Fruit fly (Drosophila melanogaster): ENCODE results near the gene CG32053.

Gene CG32053

dm6 chr3L:10092278-10092903 is at the start of gene CG32053:
Gene CG32053, minus strand, starts transcription at chr3L:10092346.
- TF ChIP-seq noc (tag; optimal IDR thresholded peaks at IDR 0.05), result no peak

DNA sequence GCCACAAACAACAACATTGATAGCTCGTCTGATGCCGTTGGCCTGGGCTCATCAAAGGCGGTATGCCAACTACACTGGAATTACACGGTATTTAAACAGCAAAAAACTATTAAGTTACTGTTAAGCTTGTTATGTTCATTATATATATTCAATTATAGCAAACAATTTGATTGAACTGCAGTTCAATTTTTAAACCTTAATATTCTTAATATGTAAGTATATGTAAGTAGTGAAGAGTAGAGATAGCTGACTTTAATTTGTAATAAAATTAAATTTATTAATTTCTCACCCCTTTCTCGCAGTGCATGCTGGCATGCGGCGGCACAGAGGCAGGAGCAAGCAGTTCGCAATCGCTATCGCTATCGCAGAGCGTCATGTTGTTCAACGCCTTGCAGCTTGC is 18.2 kb upstream of the CG32053 start:
- TF ChIP-seq noc (tag; optimal IDR thresholded peaks at IDR 0.05), result no peak

dm6 chr3L:10105820-10106219 is 13.7 kb upstream of the CG32053 start:
- TF ChIP-seq noc (tag; optimal IDR thresholded peaks at IDR 0.05), result no peak

dm6 chr3L:10100781-10101180 is 8.6 kb upstream of the CG32053 start, which contains the start of gene CG42826:
Gene CG42826, minus strand, starts transcription at chr3L:10100881.
- TF ChIP-seq noc (tag; optimal IDR thresholded peaks at IDR 0.05), result no peak

DNA sequence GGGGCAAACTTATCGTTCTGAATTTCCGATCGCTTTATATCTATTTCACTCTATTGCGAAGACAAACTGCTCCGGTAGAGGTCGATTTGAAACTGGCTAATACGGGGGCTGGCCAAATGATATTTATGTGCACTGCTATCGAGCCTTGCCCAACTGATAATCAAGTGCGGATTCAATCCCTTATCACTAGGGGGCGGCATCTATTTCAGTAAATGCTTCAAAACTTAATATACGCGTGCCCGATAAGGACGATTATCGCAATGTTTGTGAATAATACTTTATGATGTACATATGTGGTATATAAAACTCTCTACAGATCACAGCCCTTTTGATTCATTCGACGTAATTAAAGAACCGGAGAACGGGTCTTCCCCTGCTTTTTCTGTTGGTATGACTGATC is 5.9 kb upstream of the CG32053 start, which contains the start of gene Srg2:
TSS of gene Srg2 (minus strand) at position 101 of the 400 bp plus-strand sequence.
- no peak for TF ChIP-seq noc (tag; optimal IDR thresholded peaks at IDR 0.05)

dm6 chr3L:10094722-10095121 is 2.6 kb upstream of the CG32053 start, which contains the start of gene CG32054:
Gene CG32054, minus strand, starts transcription at chr3L:10094738.
- no peak for TF ChIP-seq noc (tag; optimal IDR thresholded peaks at IDR 0.05)

- peak; percentile 68 for TF ChIP-seq noc (tag; optimal IDR thresholded peaks at IDR 0.05)
Measured at dm6 chr3L:10089350-10090266, 2.5 kb downstream of the CG32053 start, which contains the start of gene CG14160. Gene CG14160, minus strand, starts transcription at chr3L:10089400.

DNA sequence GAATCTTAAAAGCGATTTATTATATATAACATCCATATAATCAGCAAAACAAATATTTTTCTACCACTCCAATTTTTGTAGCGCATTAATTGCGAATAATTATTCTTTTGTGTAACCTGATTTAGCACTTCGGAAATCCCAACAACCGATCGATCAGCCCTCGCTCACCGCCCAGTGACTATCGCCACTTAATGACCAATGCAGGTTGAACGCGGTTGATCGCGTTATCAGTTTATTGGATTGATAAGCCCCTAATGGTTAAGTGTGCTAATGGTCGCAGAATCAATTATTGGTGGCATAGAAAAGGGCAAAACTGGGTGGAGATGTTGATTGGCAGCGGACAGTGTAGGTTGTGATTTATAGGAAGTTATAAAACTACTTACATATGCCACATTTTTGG is 3.7 kb downstream of the CG32053 start:
- no peak for TF ChIP-seq noc (tag; optimal IDR thresholded peaks at IDR 0.05)

DNA sequence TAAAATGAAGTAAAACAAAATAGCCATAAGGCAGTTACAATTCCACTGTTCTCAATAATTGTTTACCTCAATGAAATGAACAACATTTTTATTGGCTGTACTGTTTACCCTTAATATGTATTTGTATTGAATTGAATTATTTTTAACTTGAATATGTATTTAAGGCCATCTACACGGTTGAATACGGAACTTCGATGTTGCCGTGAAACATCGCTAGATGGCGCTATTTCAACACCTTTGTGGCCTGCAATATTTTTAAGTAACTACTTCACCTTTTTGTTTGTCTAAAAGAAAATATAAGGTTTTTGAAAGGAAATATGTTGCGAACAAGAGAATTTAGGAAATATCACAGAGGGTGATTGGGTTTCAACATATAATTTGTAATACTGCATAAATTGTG is 13.6 kb downstream of the CG32053 start:
- TF ChIP-seq noc (tag; optimal IDR thresholded peaks at IDR 0.05), result no peak

DNA sequence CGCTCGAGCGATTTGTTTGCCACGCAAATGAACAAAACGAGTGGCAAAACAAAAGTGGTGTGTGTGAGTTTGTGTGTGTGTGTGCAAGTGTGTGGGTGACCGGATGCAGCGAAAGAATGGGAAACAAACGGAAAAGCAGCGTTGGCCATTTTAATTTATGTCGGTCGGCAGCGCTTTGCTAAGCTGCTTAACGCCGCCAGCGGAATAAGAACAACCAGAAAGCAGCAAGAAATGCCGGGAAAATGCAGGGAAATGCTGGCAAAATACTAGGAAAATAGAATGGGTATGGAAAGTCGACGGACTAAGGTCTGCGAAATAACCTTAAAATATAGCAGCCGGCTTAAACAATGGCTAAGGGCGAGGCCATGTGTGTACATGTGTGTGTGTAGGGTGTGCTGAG is 39.6 kb downstream of the CG32053 start:
- TF ChIP-seq noc (tag; optimal IDR thresholded peaks at IDR 0.05), result no peak
